Fruit fly (Drosophila melanogaster) whole organism, embryonic: ENCODE measurements around the gene brun.

Source experiments
- Abd-B ChIP-seq: fragments of 200-800 bp; sonication (Bioruptor generic); optimal IDR thresholded peaks from 2 replicates; lab custom pipeline; 2018; ENCODE audit warnings: missing biosample characterization, mild to moderate bottlenecking, missing genetic modification characterization, moderate library complexity
- CG10431 ChIP-seq: fragments of 200-800 bp; sonication (Bioruptor generic); optimal IDR thresholded peaks from 3 replicates; lab custom pipeline; 2018; ENCODE audit warnings: missing biosample characterization, mild to moderate bottlenecking, missing genetic modification characterization
- CG12391 ChIP-seq: fragments of 200-800 bp; sonication (Bioruptor generic); optimal IDR thresholded peaks from 3 replicates; lab custom pipeline; 2018; ENCODE audit warnings: missing biosample characterization, mild to moderate bottlenecking, missing genetic modification characterization, moderate library complexity
- CG12659 ChIP-seq: fragments of 200-800 bp; sonication (Bioruptor generic); optimal IDR thresholded peaks from 3 replicates; lab custom pipeline; 2017; ENCODE audit warnings: mild to moderate bottlenecking, missing biosample characterization, missing genetic modification reagents, missing genetic modification characterization
- CG13624 ChIP-seq: fragments of 200-800 bp; sonication (Bioruptor generic); optimal IDR thresholded peaks from 2 replicates; lab custom pipeline; 2016; ENCODE audit warnings: missing biosample characterization, missing genetic modification characterization
- CG14050 ChIP-seq: fragments of 200-800 bp; sonication (Bioruptor generic); IDR thresholded peaks from 3 replicates; pipeline ENCODE4 v1.3.6; 2022; ENCODE audit warnings: missing biosample characterization, missing genetic modification characterization
- CG14710 ChIP-seq: fragments of 200-800 bp; sonication (Bioruptor generic); optimal IDR thresholded peaks from 3 replicates; lab custom pipeline; 2019; ENCODE audit warnings: missing biosample characterization, mild to moderate bottlenecking, missing genetic modification characterization, moderate library complexity
- CG14860 ChIP-seq: fragments of 200-800 bp; sonication (Bioruptor generic); IDR thresholded peaks from 3 replicates; pipeline ENCODE4 v1.3.6; 2022; ENCODE audit warnings: missing biosample characterization, missing genetic modification characterization; ENCODE audit not compliant: partially characterized antibody
- CG15514 ChIP-seq: fragments of 200-800 bp; sonication (Bioruptor generic); optimal IDR thresholded peaks from 3 replicates; lab custom pipeline; 2017; ENCODE audit warnings: missing biosample characterization, missing genetic modification characterization, mild to moderate bottlenecking, moderate library complexity, missing genetic modification reagents
- CG15696 ChIP-seq: fragments of 200-800 bp; sonication (Bioruptor generic); optimal IDR thresholded peaks from 2 replicates; lab custom pipeline; 2019; ENCODE audit warnings: missing biosample characterization, mild to moderate bottlenecking, missing genetic modification characterization, moderate library complexity
- CG1792 ChIP-seq: fragments of 200-800 bp; sonication (Bioruptor generic); optimal IDR thresholded peaks from 2 replicates; lab custom pipeline; 2016; ENCODE audit warnings: missing biosample characterization, missing genetic modification characterization
- CG31365 ChIP-seq: fragments of 200-800 bp; sonication (Bioruptor generic); optimal IDR thresholded peaks from 2 replicates; lab custom pipeline; 2018; ENCODE audit warnings: missing biosample characterization, mild to moderate bottlenecking, missing genetic modification characterization
- CG4617 ChIP-seq: fragments of 200-800 bp; sonication (Bioruptor generic); optimal IDR thresholded peaks from 3 replicates; lab custom pipeline; 2016; ENCODE audit warnings: missing biosample characterization, missing genetic modification characterization, borderline replicate concordance
- CG5180 ChIP-seq: fragments of 200-800 bp; sonication (Bioruptor generic); optimal IDR thresholded peaks from 3 replicates; lab custom pipeline; 2017; ENCODE audit warnings: missing biosample characterization, missing genetic modification characterization, mild to moderate bottlenecking, moderate library complexity, missing genetic modification reagents
- CG6254 ChIP-seq: fragments of 200-800 bp; sonication (Bioruptor generic); optimal IDR thresholded peaks from 3 replicates; lab custom pipeline; 2017; ENCODE audit warnings: mild to moderate bottlenecking, missing biosample characterization, missing genetic modification reagents, missing genetic modification characterization
- CG6272 ChIP-seq: fragments of 200-800 bp; sonication (Bioruptor generic); IDR thresholded peaks from 2 replicates; pipeline ENCODE4 v1.3.6; 2022; ENCODE audit warnings: missing biosample characterization, missing genetic modification characterization
- CG6689 ChIP-seq: fragments of 200-800 bp; sonication (Bioruptor generic); IDR thresholded peaks from 2 replicates; pipeline ENCODE4 v1.3.6; 2022; ENCODE audit warnings: missing biosample characterization, missing genetic modification characterization
- CG6791 ChIP-seq: fragments of 200-800 bp; sonication (Bioruptor generic); IDR thresholded peaks from 3 replicates; pipeline ENCODE4 v1.3.6; 2022; ENCODE audit warnings: missing biosample characterization, missing genetic modification characterization; ENCODE audit not compliant: partially characterized antibody
- CrebB ChIP-seq: fragments of 200-800 bp; sonication (Bioruptor generic); optimal IDR thresholded peaks from 3 replicates; lab custom pipeline; 2018; ENCODE audit warnings: missing biosample characterization, mild to moderate bottlenecking, missing genetic modification characterization
- D19B ChIP-seq: fragments of 200-800 bp; sonication (Bioruptor generic); optimal IDR thresholded peaks from 2 replicates; lab custom pipeline; 2017; ENCODE audit warnings: missing biosample characterization, mild to moderate bottlenecking, missing genetic modification characterization
- Dad ChIP-seq: fragments of 200-800 bp; sonication (Bioruptor generic); optimal IDR thresholded peaks from 3 replicates; lab custom pipeline; 2016; ENCODE audit warnings: missing biosample characterization, missing genetic modification characterization
- Dp ChIP-seq: fragments of 200-800 bp; sonication (Bioruptor generic); optimal IDR thresholded peaks from 2 replicates; lab custom pipeline; 2018; ENCODE audit warnings: missing biosample characterization, mild to moderate bottlenecking, missing genetic modification characterization, moderate library complexity
- E2f1 ChIP-seq: fragments of 200-800 bp; sonication (Bioruptor generic); IDR thresholded peaks from 2 replicates; pipeline ENCODE4 v1.3.6; 2022; ENCODE audit warnings: missing biosample characterization, missing genetic modification characterization
- Fer2 ChIP-seq: fragments of 200-800 bp; sonication (Bioruptor generic); optimal IDR thresholded peaks from 2 replicates; lab custom pipeline; 2018; ENCODE audit warnings: missing biosample characterization, mild to moderate bottlenecking, missing genetic modification characterization, moderate library complexity
- HHEX ChIP-seq: fragments of 200-800 bp; sonication (Bioruptor generic); optimal IDR thresholded peaks from 3 replicates; lab custom pipeline; 2017; ENCODE audit warnings: missing biosample characterization, mild to moderate bottlenecking, missing genetic modification characterization, missing genetic modification reagents
- Myb ChIP-seq: fragments of 200-800 bp; sonication (Bioruptor generic); optimal IDR thresholded peaks from 2 replicates; lab custom pipeline; 2016; ENCODE audit warnings: missing biosample characterization, missing genetic modification characterization
- NC2α ChIP-seq: fragments of 200-800 bp; sonication (Bioruptor generic); optimal IDR thresholded peaks from 2 replicates; lab custom pipeline; 2016; ENCODE audit warnings: missing biosample characterization, missing genetic modification characterization
- NC2β ChIP-seq: fragments of 200-800 bp; sonication (Bioruptor generic); optimal IDR thresholded peaks from 2 replicates; lab custom pipeline; 2016; ENCODE audit warnings: missing biosample characterization, missing genetic modification characterization
- Oaz ChIP-seq: fragments of 200-800 bp; sonication (Bioruptor generic); IDR thresholded peaks from 2 replicates; pipeline ENCODE4 v1.3.6; 2022; ENCODE audit warnings: missing biosample characterization, missing genetic modification characterization
- Opbp ChIP-seq: fragments of 200-800 bp; sonication (Bioruptor generic); IDR thresholded peaks from 3 replicates; pipeline ENCODE4 v1.3.6; 2022; ENCODE audit warnings: missing biosample characterization, missing genetic modification characterization; ENCODE audit not compliant: partially characterized antibody
- Stat92E ChIP-seq, 3 experiments: fragments of >200 bp in 2 of 3; fragments of 200-800 bp in 1 of 3; sonication (Bioruptor generic) in 1 of 3; optimal IDR thresholded peaks; 2 replicates each; lab custom pipeline; 2017 to 2019; ENCODE audit warnings: missing biosample characterization in 3 of 3, missing genetic modification characterization in 3 of 3, mild to moderate bottlenecking in 1 of 3, moderate library complexity in 1 of 3
- cas ChIP-seq: fragments of 200-800 bp; sonication (Bioruptor generic); IDR thresholded peaks from 2 replicates; pipeline ENCODE4 v1.3.6; 2022; ENCODE audit warnings: missing biosample characterization, missing genetic modification characterization
- ci ChIP-seq: fragments of 200-800 bp; sonication (Bioruptor generic); IDR thresholded peaks from 3 replicates; pipeline ENCODE4 v1.3.6; 2022; ENCODE audit warnings: missing biosample characterization, missing genetic modification characterization
- dysf ChIP-seq: fragments of 200-800 bp; sonication (Bioruptor generic); IDR thresholded peaks from 3 replicates; pipeline ENCODE4 v1.3.6; 2022; ENCODE audit warnings: missing biosample characterization, missing genetic modification characterization
- en ChIP-seq: fragments of 200-800 bp; sonication (Bioruptor generic); optimal IDR thresholded peaks from 2 replicates; lab custom pipeline; 2016; ENCODE audit warnings: missing biosample characterization, missing genetic modification characterization
- hkb ChIP-seq, 2 experiments: fragments of 200-800 bp in 1 of 2; fragments of >200 bp in 1 of 2; sonication (Bioruptor generic) in 1 of 2; IDR thresholded peaks in 1 of 2; optimal IDR thresholded peaks in 1 of 2; 2 replicates each; pipeline versions ENCODE4 v1.3.6 to Lab custom; 2017 to 2022; ENCODE audit warnings: missing biosample characterization in 1 of 2, missing genetic modification characterization in 1 of 2
- ind ChIP-seq: fragments of 200-800 bp; sonication (Bioruptor generic); optimal IDR thresholded peaks from 3 replicates; lab custom pipeline; 2016; ENCODE audit warnings: missing biosample characterization, missing genetic modification characterization
- inv ChIP-seq: fragments of 200-800 bp; sonication (Bioruptor generic); IDR thresholded peaks from 2 replicates; pipeline ENCODE4 v1.3.6; 2022; ENCODE audit warnings: missing biosample characterization, missing genetic modification characterization; ENCODE audit not compliant: partially characterized antibody
- ken ChIP-seq: fragments of 200-800 bp; sonication (Bioruptor generic); IDR thresholded peaks from 3 replicates; pipeline ENCODE4 v1.3.6; 2022; ENCODE audit warnings: missing biosample characterization, missing genetic modification characterization
- lilli ChIP-seq: fragments of 200-800 bp; sonication (Bioruptor generic); optimal IDR thresholded peaks from 3 replicates; lab custom pipeline; 2016; ENCODE audit warnings: missing biosample characterization, missing genetic modification characterization
- nerfin-1 ChIP-seq: fragments of 200-800 bp; sonication (Bioruptor generic); optimal IDR thresholded peaks from 3 replicates; lab custom pipeline; 2019; ENCODE audit warnings: missing biosample characterization, mild to moderate bottlenecking, missing genetic modification characterization, moderate library complexity
- pfk ChIP-seq: fragments of 200-800 bp; sonication (Bioruptor generic); optimal IDR thresholded peaks from 2 replicates; lab custom pipeline; 2018; ENCODE audit warnings: missing biosample characterization, mild to moderate bottlenecking, missing genetic modification characterization, moderate library complexity
- pros ChIP-seq: fragments of 200-800 bp; sonication (Bioruptor generic); optimal IDR thresholded peaks from 3 replicates; lab custom pipeline; 2019; ENCODE audit warnings: missing biosample characterization, mild to moderate bottlenecking, missing genetic modification characterization, moderate library complexity
- ro ChIP-seq: fragments of 200-800 bp; sonication (Bioruptor generic); IDR thresholded peaks from 2 replicates; pipeline ENCODE4 v1.3.6; 2022; ENCODE audit warnings: missing biosample characterization, missing genetic modification characterization
- sc ChIP-seq, 3 experiments: fragments of >200 bp in 2 of 3; fragments of 200-800 bp in 1 of 3; sonication (Bioruptor generic) in 1 of 3; optimal IDR thresholded peaks; 2 replicates in 2 of 3; 3 replicates in 1 of 3; lab custom pipeline; 2017; ENCODE audit warnings: mild to moderate bottlenecking in 1 of 3, missing biosample characterization in 1 of 3, missing genetic modification characterization in 1 of 3, missing genetic modification reagents in 1 of 3
- tx ChIP-seq: fragments of 200-800 bp; sonication (Bioruptor generic); optimal IDR thresholded peaks from 2 replicates; lab custom pipeline; 2016; ENCODE audit warnings: missing biosample characterization, missing genetic modification characterization
- unc-4 ChIP-seq: fragments of 200-800 bp; sonication (Bioruptor generic); IDR thresholded peaks from 2 replicates; pipeline ENCODE4 v1.3.6; 2022; ENCODE audit warnings: missing biosample characterization, missing genetic modification characterization; ENCODE audit not compliant: partially characterized antibody
- wor ChIP-seq: fragments of 200-800 bp; sonication (Bioruptor generic); IDR thresholded peaks from 2 replicates; pipeline ENCODE4 v1.3.6; 2022; ENCODE audit warnings: missing biosample characterization, missing genetic modification characterization

brun gene

DNA sequence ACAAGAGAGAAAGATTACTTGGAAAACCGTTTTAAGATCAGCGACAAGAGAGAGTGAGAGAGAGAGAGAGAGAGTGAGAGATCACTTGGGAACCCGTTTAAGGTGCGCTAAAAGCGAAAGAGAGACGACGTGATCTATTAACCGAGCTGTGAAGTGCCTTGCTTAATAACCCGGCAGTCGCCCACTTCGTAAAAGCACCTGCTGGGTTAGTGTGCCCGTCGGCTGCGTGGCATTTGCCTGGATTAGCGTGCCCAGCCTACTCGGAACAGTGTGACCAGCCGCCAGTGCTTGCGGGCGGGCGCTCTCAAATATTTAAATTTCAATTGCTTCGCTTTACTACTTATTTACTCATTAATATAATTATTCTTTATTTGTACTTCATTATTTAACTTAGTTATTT lies 17.6 kb downstream of the brun start (continued):
- TF ChIP-seq sc (optimal IDR thresholded peaks at IDR 0.05; lab: Kevin White, UChicago): no peak
- TF ChIP-seq sc (GFP tag; optimal IDR thresholded peaks at IDR 0.05; lab: Kevin White, UChicago): peak; percentile 25
- TF ChIP-seq CG12659 (GFP tag; lab: Kevin White, UChicago): peak; percentile 33
- no peak for TF ChIP-seq ro (GFP tag; lab: Robert Waterston, UW)
- TF ChIP-seq CG4617 (GFP tag; lab: Kevin White, UChicago): no peak
- no peak for TF ChIP-seq CG12391 (tag; lab: Kevin White, UChicago)
- TF ChIP-seq D19B (GFP tag; lab: Kevin White, UChicago): no peak
- TF ChIP-seq CG14050 (GFP tag; lab: Robert Waterston, UW): no peak
- TF ChIP-seq Opbp (GFP tag; lab: Robert Waterston, UW): peak; percentile 73; the same call in 2 of the 3 replicates
- no peak for TF ChIP-seq en (GFP tag; lab: Kevin White, UChicago)
- TF ChIP-seq ci: peak; percentile 43; the same call in 1 of the 3 replicates
- TF ChIP-seq Stat92E (GFP tag; optimal IDR thresholded peaks at IDR 0.05; lab: Kevin White, UChicago): peak in 1 of 3 experiments; percentile 36
- no peak for TF ChIP-seq CG13624 (GFP tag; lab: Kevin White, UChicago)
- TF ChIP-seq CG14860 (GFP tag; lab: Robert Waterston, UW): no peak
- peak; percentile 54 for TF ChIP-seq CG15514
- TF ChIP-seq ken (GFP tag; lab: Robert Waterston, UW): peak; percentile 43; the same call in 2 of the 3 replicates
- no peak for TF ChIP-seq HHEX (GFP tag; lab: Kevin White, UChicago)
- no peak for TF ChIP-seq wor
- no peak for TF ChIP-seq NC2β (GFP tag; lab: Kevin White, UChicago)
- no peak for TF ChIP-seq hkb (optimal IDR thresholded peaks at IDR 0.05; lab: Kevin White, UChicago)
- TF ChIP-seq hkb (GFP tag; IDR thresholded peaks at IDR 0.05; lab: Robert Waterston, UW): no peak
- TF ChIP-seq NC2α (GFP tag; lab: Kevin White, UChicago): no peak
- TF ChIP-seq CG6689 (GFP tag; lab: Robert Waterston, UW): peak; percentile 64
- peak; percentile 9 for TF ChIP-seq CG6254 (GFP tag; lab: Kevin White, UChicago)
- no peak for TF ChIP-seq dysf (GFP tag; lab: Robert Waterston, UW)
- no peak for TF ChIP-seq CrebB (tag; lab: Kevin White, UChicago)
- TF ChIP-seq lilli (GFP tag; lab: Kevin White, UChicago): no peak
- no peak for TF ChIP-seq E2f1 (GFP tag; lab: Robert Waterston, UW)
- TF ChIP-seq CG1792 (GFP tag; lab: Kevin White, UChicago): no peak
- TF ChIP-seq CG10431 (GFP tag; lab: Kevin White, UChicago): no peak
- TF ChIP-seq unc-4: peak; percentile 32; the same call in 1 of the 2 replicates
- TF ChIP-seq pfk: no peak
- TF ChIP-seq cas: no peak
- no peak for TF ChIP-seq Dad (GFP tag; lab: Kevin White, UChicago)
- peak; percentile 54 for TF ChIP-seq Abd-B
- TF ChIP-seq pros (GFP tag; lab: Kevin White, UChicago): peak; percentile 24
- no peak for TF ChIP-seq tx (GFP tag; lab: Kevin White, UChicago)
- TF ChIP-seq CG15696 (tag; lab: Kevin White, UChicago): no peak
- peak; percentile 43 for TF ChIP-seq CG14710 (tag; lab: Kevin White, UChicago)
- peak; percentile 48; the same call in 2 of the 3 replicates for TF ChIP-seq CG6791 (GFP tag; lab: Robert Waterston, UW)
- TF ChIP-seq Dp (GFP tag; lab: Kevin White, UChicago): peak; percentile 96
- TF ChIP-seq Oaz (GFP tag; lab: Robert Waterston, UW): no peak
- no peak for TF ChIP-seq CG6272 (GFP tag; lab: Robert Waterston, UW)
- no peak for TF ChIP-seq CG31365 (tag; lab: Kevin White, UChicago)
- TF ChIP-seq ind (GFP tag; lab: Kevin White, UChicago): no peak
- TF ChIP-seq nerfin-1: no peak
- TF ChIP-seq Fer2: no peak
- no peak for TF ChIP-seq CG5180 (GFP tag; lab: Kevin White, UChicago)
- no peak for TF ChIP-seq inv (GFP tag; lab: Robert Waterston, UW)
- peak; percentile 27 for TF ChIP-seq Myb
